Worm (Caenorhabditis elegans) whole organism, late embryonic: Measurements from ENCODE around the gene T24H10.5.

ENCODE experiments used
- C08G9.2 ChIP-seq: sonication (generic microtip); optimal IDR thresholded peaks from 2 replicates; lab custom pipeline; 2016; ENCODE audit warnings: mild to moderate bottlenecking, missing genetic modification characterization, moderate library complexity, missing compliant biosample characterization
- F13H6.1 ChIP-seq: sonication (generic microtip); optimal IDR thresholded peaks from 2 replicates; lab custom pipeline; 2016; ENCODE audit warnings: missing genetic modification characterization, missing compliant biosample characterization
- K02D7.2 ChIP-seq: sonication (generic microtip); optimal IDR thresholded peaks from 2 replicates; lab custom pipeline; 2017; ENCODE audit warnings: mild to moderate bottlenecking, missing genetic modification characterization, missing compliant biosample characterization
- K09A11.1 ChIP-seq: sonication (generic microtip); optimal IDR thresholded peaks from 2 replicates; lab custom pipeline; 2017; ENCODE audit warnings: antibody characterized with exemption, mild to moderate bottlenecking, missing genetic modification characterization, missing compliant biosample characterization; ENCODE audit not compliant: insufficient read depth
- ahr-1 ChIP-seq: sonication (generic microtip); optimal IDR thresholded peaks from 2 replicates; lab custom pipeline; 2016; ENCODE audit warnings: missing genetic modification characterization, missing compliant biosample characterization
- ceh-22 ChIP-seq: sonication (generic microtip); optimal IDR thresholded peaks from 2 replicates; lab custom pipeline; 2017; ENCODE audit warnings: missing biosample characterization, missing genetic modification characterization
- ceh-24 ChIP-seq: sonication (generic microtip); optimal IDR thresholded peaks from 2 replicates; lab custom pipeline; 2016; ENCODE audit warnings: mild to moderate bottlenecking, missing genetic modification characterization, missing compliant biosample characterization
- che-1 ChIP-seq: sonication (generic microtip); optimal IDR thresholded peaks from 2 replicates; lab custom pipeline; 2016; ENCODE audit warnings: mild to moderate bottlenecking, missing genetic modification characterization, missing compliant biosample characterization
- elt-2 ChIP-seq: sonication (generic microtip); optimal IDR thresholded peaks from 2 replicates; lab custom pipeline; 2016; ENCODE audit warnings: missing genetic modification reagents, missing genetic modification characterization, missing compliant biosample characterization
- elt-4 ChIP-seq: sonication (generic microtip); optimal IDR thresholded peaks from 2 replicates; lab custom pipeline; 2016; ENCODE audit warnings: missing genetic modification characterization, missing compliant biosample characterization
- ets-4 ChIP-seq: sonication (generic microtip); optimal IDR thresholded peaks from 2 replicates; lab custom pipeline; 2016; ENCODE audit warnings: missing genetic modification characterization, missing compliant biosample characterization
- fax-1 ChIP-seq: sonication (generic microtip); optimal IDR thresholded peaks from 2 replicates; lab custom pipeline; 2016; ENCODE audit warnings: missing genotype, missing genetic modification characterization, missing compliant biosample characterization
- fkh-6 ChIP-seq: sonication (generic microtip); optimal IDR thresholded peaks from 2 replicates; lab custom pipeline; 2016; ENCODE audit warnings: missing genetic modification characterization, missing compliant biosample characterization
- gmeb-2 ChIP-seq: sonication (generic microtip); optimal IDR thresholded peaks from 2 replicates; lab custom pipeline; 2016; ENCODE audit warnings: missing genetic modification characterization, inconsistent platforms, missing compliant biosample characterization
- hlh-15 ChIP-seq: sonication (generic microtip); optimal IDR thresholded peaks from 2 replicates; lab custom pipeline; 2016; ENCODE audit warnings: missing genetic modification characterization, missing compliant biosample characterization
- hlh-30 ChIP-seq: sonication (generic microtip); optimal IDR thresholded peaks from 2 replicates; lab custom pipeline; 2017; ENCODE audit warnings: antibody characterized with exemption, missing genetic modification characterization, missing compliant biosample characterization; ENCODE audit not compliant: insufficient read depth
- hlh-6 ChIP-seq: sonication (generic microtip); optimal IDR thresholded peaks from 2 replicates; lab custom pipeline; 2016; ENCODE audit warnings: missing genotype, missing genetic modification characterization, missing compliant biosample characterization
- hlh-8 ChIP-seq: sonication (generic microtip); optimal IDR thresholded peaks from 2 replicates; lab custom pipeline; 2016; ENCODE audit warnings: missing genotype, missing genetic modification characterization, missing compliant biosample characterization
- lim-6 ChIP-seq: sonication (generic microtip); optimal IDR thresholded peaks from 2 replicates; lab custom pipeline; 2016; ENCODE audit warnings: missing genetic modification characterization, missing compliant biosample characterization
- nhr-11 ChIP-seq: fragments of 150-350 bp; optimal IDR thresholded peaks from 2 replicates; lab custom pipeline; 2014; ENCODE audit warnings: missing biosample characterization, missing genetic modification characterization
- nhr-232 ChIP-seq: sonication (generic microtip); optimal IDR thresholded peaks from 2 replicates; lab custom pipeline; 2016; ENCODE audit warnings: missing genetic modification characterization, missing compliant biosample characterization
- npax-4 ChIP-seq: sonication (generic microtip); optimal IDR thresholded peaks from 2 replicates; lab custom pipeline; 2016; ENCODE audit warnings: missing genetic modification characterization, missing compliant biosample characterization
- odd-2 ChIP-seq: sonication (generic microtip); optimal IDR thresholded peaks from 2 replicates; lab custom pipeline; 2017; ENCODE audit warnings: antibody characterized with exemption, mild to moderate bottlenecking, missing genetic modification characterization, missing compliant biosample characterization
- pax-1 ChIP-seq: fragments of 150-350 bp; optimal IDR thresholded peaks from 2 replicates; lab custom pipeline; 2014; ENCODE audit warnings: missing biosample characterization, missing genetic modification characterization
- pha-4 ChIP-seq: fragments of 150-350 bp; optimal IDR thresholded peaks from 2 replicates; lab custom pipeline; 2018; ENCODE audit warnings: missing biosample characterization, missing genetic modification reagents, missing genetic modification characterization
- pros-1 ChIP-seq: fragments of 150-350 bp; optimal IDR thresholded peaks from 2 replicates; lab custom pipeline; 2014; ENCODE audit warnings: missing biosample characterization, missing genetic modification reagents, missing genetic modification characterization
- ref-2 ChIP-seq: sonication (generic microtip); optimal IDR thresholded peaks from 2 replicates; lab custom pipeline; 2016; ENCODE audit warnings: missing genetic modification characterization, missing compliant biosample characterization
- sdc-2 ChIP-seq: sonication (generic microtip); optimal IDR thresholded peaks from 2 replicates; lab custom pipeline; 2016; ENCODE audit warnings: missing genotype, missing genetic modification characterization, missing compliant biosample characterization
- sox-4 ChIP-seq: sonication (generic microtip); optimal IDR thresholded peaks from 2 replicates; lab custom pipeline; 2017; ENCODE audit warnings: mild to moderate bottlenecking, missing genetic modification characterization, inconsistent platforms, missing compliant biosample characterization
- syd-9 ChIP-seq: sonication (generic microtip); optimal IDR thresholded peaks from 2 replicates; lab custom pipeline; 2016; ENCODE audit warnings: mild to moderate bottlenecking, missing genetic modification characterization, moderate library complexity, missing compliant biosample characterization
- unc-3 ChIP-seq, 2 experiments: fragments of 200-800 bp in 1 of 2; sonication (Bioruptor generic) in 1 of 2; sonication (generic microtip) in 1 of 2; conservative IDR thresholded peaks in 1 of 2; optimal IDR thresholded peaks in 1 of 2; 2 replicates each; pipeline versions ENCODE4 v1.3.6 to Lab custom; 2016 to 2022; ENCODE audit warnings: missing compliant biosample characterization in 2 of 2, missing genetic modification characterization in 2 of 2, missing genetic modification reagents in 1 of 2
- unc-55 ChIP-seq: sonication (generic microtip); optimal IDR thresholded peaks from 2 replicates; lab custom pipeline; 2017; ENCODE audit warnings: missing biosample characterization, missing genetic modification reagents, missing genetic modification characterization
- zip-5 ChIP-seq: sonication (generic microtip); optimal IDR thresholded peaks from 2 replicates; lab custom pipeline; 2016; ENCODE audit warnings: missing genetic modification characterization, missing compliant biosample characterization
- ztf-16 ChIP-seq: sonication (generic microtip); optimal IDR thresholded peaks from 2 replicates; lab custom pipeline; 2017; ENCODE audit warnings: missing genetic modification characterization, missing compliant biosample characterization

The T24H10.5 gene

DNA sequence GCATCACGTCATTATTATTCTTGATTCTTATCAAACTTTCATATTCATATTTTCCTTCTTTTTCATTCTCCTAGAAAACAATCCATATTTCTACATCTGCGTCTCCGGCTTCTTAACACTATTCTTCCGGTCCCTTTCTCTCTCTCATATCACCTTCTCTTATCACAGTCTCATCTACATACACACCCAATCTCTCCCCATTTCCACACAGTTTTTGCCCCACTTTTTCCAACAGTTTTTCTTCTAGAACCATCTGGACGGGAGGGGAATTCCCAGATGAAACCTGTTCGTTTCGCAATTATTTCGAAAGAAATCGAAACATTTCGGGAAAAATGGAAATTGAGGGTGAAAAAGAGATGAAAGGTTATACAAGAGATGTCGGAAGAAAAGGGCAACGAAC lies 27.2 kb downstream of the T24H10.5 start:
- TF ChIP-seq zip-5 (tag; lab: Kevin White, UChicago) (no peak), unc-55 (GFP tag; lab: Kevin White, UChicago) (no peak), nhr-11 (tag; lab: Kevin White, UChicago) (no peak), elt-2 (tag; lab: Kevin White, UChicago) (peak; percentile 75)
- TF ChIP-seq, all 69 proteins: peak for 1

DNA sequence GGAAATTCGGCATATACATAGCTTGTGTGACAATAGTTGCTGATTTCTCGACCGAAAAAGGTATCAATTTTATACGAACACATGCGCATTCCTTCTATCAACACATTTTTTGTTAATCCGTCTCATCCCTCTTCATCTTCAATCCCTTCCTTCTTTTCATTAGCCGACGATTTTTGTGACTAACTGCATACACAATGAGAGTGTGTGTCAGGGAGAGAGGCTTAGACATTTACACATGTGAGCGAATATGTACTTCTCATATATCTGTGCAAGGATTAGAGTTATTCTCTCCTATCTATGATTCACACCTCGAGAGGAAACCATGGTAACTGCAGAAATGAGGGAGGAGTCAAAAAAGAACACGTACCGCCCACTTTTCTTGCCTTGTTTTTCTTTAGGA lies 29.4 kb downstream of the T24H10.5 start:
- no peak for TF ChIP-seq F13H6.1 (tag; lab: Kevin White, UChicago)
- no peak for TF ChIP-seq unc-55 (GFP tag; lab: Kevin White, UChicago)
- no peak for TF ChIP-seq ztf-16 (tag; lab: Kevin White, UChicago)
- no peak for TF ChIP-seq ets-4
- TF ChIP-seq odd-2 (tag; lab: Kevin White, UChicago), result no peak
- no peak for TF ChIP-seq che-1 (tag; lab: Kevin White, UChicago)

DNA sequence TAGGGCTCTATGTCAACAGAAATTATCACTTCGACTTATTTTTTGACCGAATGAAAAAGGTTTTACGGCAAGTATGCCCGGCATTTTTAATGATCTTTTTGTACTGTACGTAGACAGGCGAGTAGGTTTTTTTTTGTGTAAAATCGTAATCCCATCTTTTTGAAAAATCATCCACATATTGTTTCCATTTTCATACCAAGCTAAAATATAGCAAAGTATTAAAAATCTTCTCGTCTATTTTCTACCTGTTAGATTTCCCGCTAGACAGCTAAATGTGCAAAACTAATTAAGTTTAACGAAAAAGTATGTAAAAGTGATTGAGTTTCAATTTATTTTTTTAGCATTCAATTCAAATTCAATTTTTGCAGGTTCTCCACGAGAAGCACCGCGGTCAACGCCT lies 30.5 kb downstream of the T24H10.5 start, which contains the start of gene C16D2.1:
Gene C16D2.1 (plus strand): TSS at position 301 of the 400 bp plus-strand sequence.
- TF ChIP-seq C08G9.2 (tag; lab: Kevin White, UChicago) (no peak), unc-3 (GFP tag; conservative IDR thresholded peaks at IDR 0.05; lab: Robert Waterston, UW) (no peak), unc-3 (tag; optimal IDR thresholded peaks at IDR 0.05; lab: Kevin White, UChicago) (no peak), pha-4 (tag; lab: Kevin White, UChicago) (no peak), fkh-6 (tag; lab: Kevin White, UChicago) (no peak), elt-2 (tag; lab: Kevin White, UChicago) (no peak), hlh-15 (tag; lab: Kevin White, UChicago) (no peak), ceh-24 (tag; lab: Kevin White, UChicago) (no peak), pax-1 (tag; lab: Kevin White, UChicago) (no peak), ztf-16 (tag; lab: Kevin White, UChicago) (no peak), sox-4 (tag; lab: Kevin White, UChicago) (no peak), hlh-30 (tag; lab: Kevin White, UChicago) (no peak), gmeb-2 (tag; lab: Kevin White, UChicago) (no peak), syd-9 (tag; lab: Kevin White, UChicago) (no peak)

DNA sequence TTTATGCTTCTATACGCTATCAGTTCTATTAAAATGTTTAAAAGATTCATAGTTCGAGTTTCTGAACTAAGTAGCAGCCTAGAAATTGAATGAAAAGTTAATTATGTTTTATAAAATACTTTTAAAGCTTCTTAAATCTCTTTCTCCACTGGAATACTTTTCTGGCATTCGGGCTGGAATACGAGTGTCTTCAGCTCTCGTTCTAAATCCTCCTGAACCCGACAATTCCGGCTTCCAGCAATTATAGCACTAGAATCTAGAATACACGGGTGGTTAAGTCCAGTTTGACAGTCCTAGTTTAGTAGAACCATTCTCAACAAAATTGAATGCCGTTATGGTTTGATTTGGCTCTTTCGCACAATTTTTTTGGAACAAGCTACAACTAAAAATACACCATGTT lies 31.4 kb downstream of the T24H10.5 start:
- TF ChIP-seq K09A11.1 (no peak), hlh-8 (tag; lab: Kevin White, UChicago) (no peak), ets-4 (no peak), hlh-15 (tag; lab: Kevin White, UChicago) (no peak), hlh-30 (tag; lab: Kevin White, UChicago) (no peak), ref-2 (no peak), hlh-6 (tag; lab: Kevin White, UChicago) (no peak), nhr-232 (tag; lab: Kevin White, UChicago) (no peak), lim-6 (tag; lab: Kevin White, UChicago) (no peak), sdc-2 (no peak), ahr-1 (tag; lab: Kevin White, UChicago) (no peak), unc-3 (GFP tag; conservative IDR thresholded peaks at IDR 0.05; lab: Robert Waterston, UW) (no peak), unc-3 (tag; optimal IDR thresholded peaks at IDR 0.05; lab: Kevin White, UChicago) (no peak), fax-1 (tag; lab: Kevin White, UChicago) (no peak), ztf-16 (tag; lab: Kevin White, UChicago) (no peak), K02D7.2 (tag; lab: Kevin White, UChicago) (no peak), ceh-22 (tag; lab: Kevin White, UChicago) (no peak), pros-1 (no peak), npax-4 (tag; lab: Kevin White, UChicago) (no peak), elt-4 (tag; lab: Kevin White, UChicago) (no peak)
